Worm (Caenorhabditis elegans): ENCODE results near the gene C01G5.7.

C01G5.7 gene

DNA sequence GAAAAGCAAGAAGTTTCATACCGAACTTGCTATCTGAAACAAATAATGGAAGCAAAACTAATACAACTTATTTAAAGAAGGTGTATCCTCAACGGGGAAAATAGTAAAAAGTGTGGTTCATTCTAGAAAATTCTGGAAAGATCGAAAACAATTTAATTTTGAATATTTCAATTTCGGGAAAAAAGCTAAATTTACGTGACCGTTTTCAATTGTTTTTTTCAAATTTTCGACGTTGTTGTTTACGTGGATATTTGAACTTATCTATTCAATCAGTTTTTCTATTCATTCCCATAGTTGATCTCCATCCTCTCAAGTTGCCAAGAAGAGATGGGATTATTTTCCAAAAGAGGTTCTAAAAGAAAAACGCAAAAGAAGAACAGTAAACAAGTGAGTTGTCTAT, 17.9 kb downstream of the C01G5.7 start, which contains the start of gene C01G5.3:
Gene C01G5.3 (plus strand): TSS at position 301 of the 400 bp plus-strand sequence.
- no peak for TF ChIP-seq nhr-43 (tag; optimal IDR thresholded peaks at IDR 0.05; ENCODE audit: poor library complexity, severe bottlenecking)
- TF ChIP-seq ceh-28 (tag; optimal IDR thresholded peaks at IDR 0.05) = no peak
- no peak for TF ChIP-seq ztf-11 (tag; optimal IDR thresholded peaks at IDR 0.05)
- TF ChIP-seq pha-4 (tag; optimal IDR thresholded peaks at IDR 0.05) = no peak
- no peak for TF ChIP-seq R02D3.7 (tag; optimal IDR thresholded peaks at IDR 0.05)
- no peak for TF ChIP-seq ceh-16 (tag; optimal IDR thresholded peaks at IDR 0.05)
- TF ChIP-seq elt-3 (tag; optimal IDR thresholded peaks at IDR 0.05) = no peak

DNA sequence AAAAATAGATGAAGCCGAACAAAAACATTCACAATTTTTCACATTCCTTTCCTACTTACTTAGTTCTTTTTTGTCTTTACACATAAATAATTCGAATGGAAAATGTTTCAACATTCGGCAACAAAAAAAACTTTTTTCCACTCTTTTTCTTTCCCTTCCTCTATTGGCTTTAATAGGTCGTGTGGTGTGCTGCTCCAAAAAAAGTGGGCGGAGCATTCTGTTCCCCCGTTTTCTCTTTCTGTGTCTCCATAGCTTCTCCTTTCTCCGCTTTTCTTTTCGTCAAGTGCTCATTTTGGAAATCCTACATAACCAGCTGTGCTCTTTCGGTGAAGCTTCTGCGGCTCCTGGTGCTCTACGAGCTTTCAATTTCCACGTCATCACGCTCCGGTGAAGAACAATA, 23.5 kb downstream of the C01G5.7 start, which contains the start of gene C01G5.25:
Gene C01G5.25 (plus strand): TSS at position 250 of the 400 bp plus-strand sequence.
- no peak for TF ChIP-seq skn-1 (tag; optimal IDR thresholded peaks at IDR 0.05)
- TF ChIP-seq lin-39 (tag; optimal IDR thresholded peaks at IDR 0.05) = peak; percentile 51
- TF ChIP-seq jun-1 (tag; optimal IDR thresholded peaks at IDR 0.05) = no peak
- no peak for TF ChIP-seq nhr-43 (tag; optimal IDR thresholded peaks at IDR 0.05; ENCODE audit: poor library complexity, severe bottlenecking)

DNA sequence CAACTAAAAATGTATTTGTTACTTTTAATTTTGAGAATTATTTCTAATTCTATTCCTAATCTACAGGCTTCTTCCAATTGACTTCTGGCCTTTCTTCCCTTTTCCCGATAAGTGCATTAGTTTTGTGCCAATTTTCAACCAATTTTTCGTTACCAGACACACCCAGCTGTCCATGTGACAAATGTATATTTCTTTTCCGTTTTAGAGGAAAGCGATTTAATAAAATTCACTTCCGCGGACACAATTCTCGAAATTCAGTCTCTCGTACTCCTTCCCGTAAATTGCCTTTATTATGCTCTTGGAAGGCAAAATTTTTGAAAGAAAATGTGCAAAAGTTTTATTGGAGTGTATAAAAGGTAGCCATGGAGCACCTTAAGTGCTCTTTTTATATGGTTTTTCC, 25.0 kb downstream of the C01G5.7 start:
- TF ChIP-seq ztf-11 (tag; optimal IDR thresholded peaks at IDR 0.05) (no peak), nhr-23 (tag; optimal IDR thresholded peaks at IDR 0.05) (no peak), egl-5 (tag; optimal IDR thresholded peaks at IDR 0.05) (no peak), hmg-11 (tag; optimal IDR thresholded peaks at IDR 0.05) (no peak), lin-15B (tag; optimal IDR thresholded peaks at IDR 0.05) (no peak), nhr-67 (tag; optimal IDR thresholded peaks at IDR 0.05) (no peak), aly-2 (tag; optimal IDR thresholded peaks at IDR 0.05) (no peak), pha-4 (tag; optimal IDR thresholded peaks at IDR 0.05) (no peak), lin-39 (tag; optimal IDR thresholded peaks at IDR 0.05) (no peak), nhr-11 (tag; optimal IDR thresholded peaks at IDR 0.05) (no peak), jun-1 (tag; optimal IDR thresholded peaks at IDR 0.05) (no peak)

DNA sequence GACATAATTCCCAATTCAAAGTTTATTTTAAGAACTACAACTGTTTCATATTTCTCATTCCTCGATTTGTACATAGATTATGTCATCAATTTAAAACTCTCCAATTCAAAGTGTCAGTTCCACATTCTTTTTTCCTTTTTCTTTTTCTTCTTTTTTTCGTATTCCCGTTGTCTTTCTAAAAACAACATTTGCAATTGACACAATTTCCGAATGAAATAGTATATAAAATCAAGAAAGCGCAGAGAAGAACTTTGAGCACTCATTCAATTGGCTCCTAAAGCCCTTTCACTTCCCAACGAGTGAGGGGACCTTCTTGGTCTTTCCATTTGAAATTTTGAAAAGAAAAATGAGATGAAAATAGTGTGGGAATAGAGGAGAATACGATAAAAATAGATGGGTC, 29.4 kb downstream of the C01G5.7 start:
- TF ChIP-seq nhr-25 (tag; optimal IDR thresholded peaks at IDR 0.05) (no peak), ztf-11 (tag; optimal IDR thresholded peaks at IDR 0.05) (no peak), ama-1 (optimal IDR thresholded peaks at IDR 0.05) (no peak), fkh-10 (GFP tag; optimal IDR thresholded peaks at IDR 0.05) (no peak), unc-62 (GFP tag; optimal IDR thresholded peaks at IDR 0.05) (no peak), jun-1 (tag; optimal IDR thresholded peaks at IDR 0.05) (no peak), ceh-9 (tag; optimal IDR thresholded peaks at IDR 0.05) (no peak), elt-2 (tag; optimal IDR thresholded peaks at IDR 0.05) (no peak), zag-1 (tag; optimal IDR thresholded peaks at IDR 0.05) (no peak), nhr-77 (tag; optimal IDR thresholded peaks at IDR 0.05) (no peak), R02D3.7 (tag; optimal IDR thresholded peaks at IDR 0.05) (no peak), ceh-16 (tag; optimal IDR thresholded peaks at IDR 0.05) (no peak), hmg-11 (tag; optimal IDR thresholded peaks at IDR 0.05) (no peak), egl-27 (tag; optimal IDR thresholded peaks at IDR 0.05) (no peak), nhr-12 (tag; optimal IDR thresholded peaks at IDR 0.05) (no peak)

DNA sequence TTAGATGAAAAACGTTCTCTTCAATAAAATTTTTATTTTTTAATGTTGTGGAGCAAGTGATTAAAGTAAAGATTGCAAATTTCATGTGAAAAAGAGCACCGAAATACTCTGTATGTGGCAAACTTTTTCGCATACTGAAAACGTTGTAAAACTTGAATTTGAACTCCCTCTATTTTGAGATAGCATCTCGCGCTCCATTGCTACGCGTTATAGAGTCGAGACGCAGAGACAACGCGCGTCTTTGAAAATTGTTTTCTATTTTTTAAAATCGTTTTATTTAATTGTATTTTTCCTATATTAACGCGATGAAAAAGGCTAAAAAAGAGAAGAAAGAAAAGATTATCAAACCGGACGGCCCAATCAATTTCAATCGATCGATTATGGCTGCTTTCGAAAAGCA, 30.6 kb downstream of the C01G5.7 start, which contains the start of gene fan-1:
Gene fan-1 (plus strand): TSS at position 78 of the 400 bp plus-strand sequence.
- no peak for TF ChIP-seq ztf-11 (tag; optimal IDR thresholded peaks at IDR 0.05)
- TF ChIP-seq nhr-43 (tag; optimal IDR thresholded peaks at IDR 0.05; ENCODE audit: poor library complexity, severe bottlenecking) = peak; percentile 17
- TF ChIP-seq R02D3.7 (tag; optimal IDR thresholded peaks at IDR 0.05) = peak; percentile 49
- TF ChIP-seq skn-1 (tag; optimal IDR thresholded peaks at IDR 0.05) = peak; percentile 58
- peak; percentile 71 for TF ChIP-seq nhr-23 (tag; optimal IDR thresholded peaks at IDR 0.05)
- TF ChIP-seq lin-39 (tag; optimal IDR thresholded peaks at IDR 0.05) = peak; percentile 32
- peak; percentile 84 for TF ChIP-seq nfya-1 (tag; optimal IDR thresholded peaks at IDR 0.05; ENCODE audit: insufficient read depth)
- peak; percentile 55 for TF ChIP-seq snpc-4 (tag; optimal IDR thresholded peaks at IDR 0.05)
- TF ChIP-seq hmg-11 (tag; optimal IDR thresholded peaks at IDR 0.05) = peak; percentile 15
- TF ChIP-seq mdl-1 (tag; optimal IDR thresholded peaks at IDR 0.05) = no peak
- no peak for TF ChIP-seq ceh-9 (tag; optimal IDR thresholded peaks at IDR 0.05)
- peak; percentile 85 for TF ChIP-seq pha-4 (tag; optimal IDR thresholded peaks at IDR 0.05)
- TF ChIP-seq ceh-28 (tag; optimal IDR thresholded peaks at IDR 0.05) = peak; percentile 18
- peak; percentile 12 for TF ChIP-seq nhr-25 (tag; optimal IDR thresholded peaks at IDR 0.05)
- TF ChIP-seq lin-15B (tag; optimal IDR thresholded peaks at IDR 0.05) = peak; percentile 63

DNA sequence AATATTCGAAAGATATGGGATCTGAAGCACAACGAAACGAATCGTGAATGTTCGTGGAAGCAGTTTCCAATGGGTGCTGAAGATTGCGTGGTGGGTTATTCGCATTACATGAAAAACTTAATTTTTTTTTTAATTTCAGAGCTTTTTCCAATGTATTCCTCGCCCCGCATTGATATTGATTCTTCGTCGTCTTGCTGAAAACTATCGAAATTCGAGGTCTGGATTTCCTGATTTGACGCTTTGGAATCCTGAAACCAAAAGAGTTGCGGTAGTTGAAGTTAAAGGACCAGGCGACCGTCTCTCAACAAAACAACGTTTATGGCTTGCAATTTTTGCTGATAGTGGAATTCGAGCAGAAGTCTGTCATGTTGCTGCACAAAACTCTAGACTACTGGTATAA, 34.1 kb downstream of the C01G5.7 start:
- TF ChIP-seq ceh-16 (tag; optimal IDR thresholded peaks at IDR 0.05) = no peak
- no peak for TF ChIP-seq mml-1 (tag; optimal IDR thresholded peaks at IDR 0.05)
- no peak for TF ChIP-seq nhr-12 (tag; optimal IDR thresholded peaks at IDR 0.05)
- no peak for TF ChIP-seq lin-15B (tag; optimal IDR thresholded peaks at IDR 0.05)
- no peak for TF ChIP-seq nhr-25 (tag; optimal IDR thresholded peaks at IDR 0.05)
- no peak for TF ChIP-seq egl-27 (tag; optimal IDR thresholded peaks at IDR 0.05)
- no peak for TF ChIP-seq ztf-4 (tag; optimal IDR thresholded peaks at IDR 0.05)
- no peak for TF ChIP-seq sea-2 (GFP tag; optimal IDR thresholded peaks at IDR 0.05)
- TF ChIP-seq jun-1 (tag; optimal IDR thresholded peaks at IDR 0.05) = no peak
- TF ChIP-seq lin-39 (tag; optimal IDR thresholded peaks at IDR 0.05) = no peak
- TF ChIP-seq elt-2 (tag; optimal IDR thresholded peaks at IDR 0.05) = peak; percentile 23
- no peak for TF ChIP-seq egl-5 (tag; optimal IDR thresholded peaks at IDR 0.05)
- no peak for TF ChIP-seq elt-1 (tag; optimal IDR thresholded peaks at IDR 0.05)
- TF ChIP-seq nhr-43 (tag; optimal IDR thresholded peaks at IDR 0.05; ENCODE audit: poor library complexity, severe bottlenecking) = peak; percentile 27

Measured in whole organism, L3 larva.